Worm (Caenorhabditis elegans): ENCODE results near the gene T05G5.1.
A peak's percentile ranks its signal among the peaks of the same experiment; 100 is the strongest.

Gene T05G5.1

ce11 chrIII:9782011-9782436 lies 38.9 kb upstream of the T05G5.1 start, which contains the start of gene vha-2 (continued):
- TF ChIP-seq B0336.3 (GFP tag; IDR thresholded peaks at IDR 0.05) (peak; percentile 92), hsf-1 (GFP tag; IDR thresholded peaks at IDR 0.05) (peak; percentile 76), hrde-1 (tag; optimal IDR thresholded peaks at IDR 0.05; ENCODE audit: borderline replicate concordance) (peak; percentile 79), mxl-1 (tag; optimal IDR thresholded peaks at IDR 0.05) (no peak), ets-4 (GFP tag; optimal IDR thresholded peaks at IDR 0.05) (peak; percentile 66), D2030.7 (GFP tag; IDR thresholded peaks at IDR 0.05) (peak; percentile 10; the same call in 1 of the 2 replicates), mcd-1 (GFP tag; IDR thresholded peaks at IDR 0.05) (peak; percentile 62), bed-1 (GFP tag; IDR thresholded peaks at IDR 0.05) (no peak), Y95B8A.8 (GFP tag; IDR thresholded peaks at IDR 0.05) (peak; percentile 54; the same call in 1 of the 2 replicates), athp-1 (tag; optimal IDR thresholded peaks at IDR 0.05) (peak; percentile 77), snpc-1.3 (tag; optimal IDR thresholded peaks at IDR 0.05; ENCODE audit: insufficient read depth) (no peak), die-1 (tag; optimal IDR thresholded peaks at IDR 0.05) (peak; percentile 62), atf-7 (tag; optimal IDR thresholded peaks at IDR 0.05) (peak; percentile 40), nfya-2 (GFP tag; IDR thresholded peaks at IDR 0.05) (peak; percentile 25; the same call in 1 of the 2 replicates), lin-35 (GFP tag; optimal IDR thresholded peaks at IDR 0.05) (no peak), akir-1 (GFP tag; optimal IDR thresholded peaks at IDR 0.05) (peak; percentile 30), nhr-120 (GFP tag; IDR thresholded peaks at IDR 0.05) (no peak), dpff-1 (tag; optimal IDR thresholded peaks at IDR 0.05) (peak; percentile 11), ceh-91 (GFP tag; IDR thresholded peaks at IDR 0.05) (no peak), ama-1 (optimal IDR thresholded peaks at IDR 0.05) (no peak), ama-1 (GFP tag; optimal IDR thresholded peaks at IDR 0.05) (peak in 1 of 2 experiments; percentile 10), B0035.1 (tag; optimal IDR thresholded peaks at IDR 0.05) (peak; percentile 55), nhr-27 (tag; optimal IDR thresholded peaks at IDR 0.05) (no peak), T26A5.8 (tag; optimal IDR thresholded peaks at IDR 0.05) (peak; percentile 30), Y79H2A.3 (GFP tag; conservative IDR thresholded peaks at IDR 0.05) (no peak), lin-54 (GFP tag; optimal IDR thresholded peaks at IDR 0.05) (peak; percentile 3), tbp1 (GFP tag; optimal IDR thresholded peaks at IDR 0.05) (peak; percentile 31), Y56A3A.18 (GFP tag; IDR thresholded peaks at IDR 0.05) (0 out of 2 replicates have a peak, but pooled peaks have one; percentile 9), hlh-26 (GFP tag; conservative IDR thresholded peaks at IDR 0.05) (no peak), tlf-1 (GFP tag; optimal IDR thresholded peaks at IDR 0.05) (peak; percentile 76), sea-2 (GFP tag; IDR thresholded peaks at IDR 0.05) (no peak), C06A6.2 (GFP tag; conservative IDR thresholded peaks at IDR 0.05) (no peak), lin-40 (tag; optimal IDR thresholded peaks at IDR 0.05) (no peak), ztf-6 (GFP tag; IDR thresholded peaks at IDR 0.05) (no peak), xnd-1 (tag; optimal IDR thresholded peaks at IDR 0.05) (no peak), B0261.1 (tag; optimal IDR thresholded peaks at IDR 0.05) (no peak), K12H6.12 (tag; optimal IDR thresholded peaks at IDR 0.05) (no peak), pbrm-1 (GFP tag; IDR thresholded peaks at IDR 0.05) (peak; percentile 75), dox-1 (GFP tag; IDR thresholded peaks at IDR 0.05) (peak; percentile 31), chd-7 (tag; optimal IDR thresholded peaks at IDR 0.05) (peak; percentile 58), ceh-40 (GFP tag; IDR thresholded peaks at IDR 0.05) (0 out of 2 replicates have a peak, but pooled peaks have one; percentile 8), F52B5.7 (tag; optimal IDR thresholded peaks at IDR 0.05) (peak; percentile 53), C17E4.6 (GFP tag; IDR thresholded peaks at IDR 0.05) (peak; percentile 22; the same call in 1 of the 2 replicates)

Data from whole organism, young adult.